Fruit fly (Drosophila melanogaster) whole organism, embryonic: ENCODE measurements around the gene fru.

Source experiments
- CG12769 ChIP-seq: fragments of 200-800 bp; sonication (Bioruptor generic); optimal IDR thresholded peaks from 2 replicates; lab custom pipeline; 2019; ENCODE audit warnings: missing biosample characterization, mild to moderate bottlenecking, missing genetic modification characterization, moderate library complexity
- CG14441 ChIP-seq: fragments of 200-800 bp; sonication (Bioruptor generic); IDR thresholded peaks from 2 replicates; pipeline ENCODE4 v1.3.6; 2022; ENCODE audit warnings: missing biosample characterization, missing genetic modification characterization
- CG1602 ChIP-seq: fragments of 200-800 bp; sonication (Bioruptor generic); optimal IDR thresholded peaks from 3 replicates; lab custom pipeline; 2016; ENCODE audit warnings: missing biosample characterization, missing genetic modification characterization
- CG16779 ChIP-seq: fragments of 200-800 bp; sonication (Bioruptor generic); IDR thresholded peaks from 2 replicates; pipeline ENCODE4 v1.3.6; 2022; ENCODE audit warnings: missing biosample characterization, missing genetic modification characterization
- CG16815 ChIP-seq: fragments of 200-800 bp; sonication (Bioruptor generic); optimal IDR thresholded peaks from 3 replicates; lab custom pipeline; 2017; ENCODE audit warnings: missing biosample characterization, mild to moderate bottlenecking, missing genetic modification characterization
- CG1832 ChIP-seq: fragments of 200-800 bp; sonication (Bioruptor generic); optimal IDR thresholded peaks from 2 replicates; lab custom pipeline; 2017; ENCODE audit warnings: missing biosample characterization, mild to moderate bottlenecking, missing genetic modification characterization, inconsistent platforms
- CG32532 ChIP-seq: fragments of 200-800 bp; sonication (Bioruptor generic); IDR thresholded peaks from 2 replicates; pipeline ENCODE4 v1.3.6; 2022; ENCODE audit warnings: missing biosample characterization, missing genetic modification characterization
- CG32767 ChIP-seq: fragments of 200-800 bp; sonication (Bioruptor generic); IDR thresholded peaks from 2 replicates; pipeline ENCODE4 v1.3.6; 2022; ENCODE audit warnings: missing biosample characterization, missing genetic modification characterization
- CG4730 ChIP-seq: fragments of 200-800 bp; sonication (Bioruptor generic); IDR thresholded peaks from 2 replicates; pipeline ENCODE4 v1.3.6; 2022; ENCODE audit warnings: missing biosample characterization, missing genetic modification characterization
- CG6689 ChIP-seq: fragments of 200-800 bp; sonication (Bioruptor generic); IDR thresholded peaks from 2 replicates; pipeline ENCODE4 v1.3.6; 2022; ENCODE audit warnings: missing biosample characterization, missing genetic modification characterization
- CHES-1-like ChIP-seq: fragments of 200-800 bp; sonication (Bioruptor generic); optimal IDR thresholded peaks from 2 replicates; lab custom pipeline; 2016; ENCODE audit warnings: missing biosample characterization, missing genetic modification characterization
- Dll ChIP-seq: fragments of 200-800 bp; sonication (Bioruptor generic); IDR thresholded peaks from 4 replicates; pipeline ENCODE4 v1.3.6; 2022; ENCODE audit warnings: missing biosample characterization, missing genetic modification characterization; ENCODE audit not compliant: partially characterized antibody
- Drgx ChIP-seq: fragments of 200-800 bp; sonication (Bioruptor generic); IDR thresholded peaks from 2 replicates; pipeline ENCODE4 v1.3.6; 2022; ENCODE audit warnings: missing biosample characterization, missing genetic modification characterization
- E2f1 ChIP-seq: fragments of 200-800 bp; sonication (Bioruptor generic); IDR thresholded peaks from 2 replicates; pipeline ENCODE4 v1.3.6; 2022; ENCODE audit warnings: missing biosample characterization, missing genetic modification characterization
- Eip74EF ChIP-seq, 2 experiments: fragments of 200-800 bp in 1 of 2; fragments of >200 bp in 1 of 2; sonication (Bioruptor generic) in 1 of 2; optimal IDR thresholded peaks; 2 replicates each; lab custom pipeline; 2017 to 2019; ENCODE audit warnings: missing biosample characterization in 2 of 2, missing genetic modification characterization in 2 of 2, mild to moderate bottlenecking in 1 of 2, moderate library complexity in 1 of 2
- Ets65A ChIP-seq: fragments of 200-800 bp; sonication (Bioruptor generic); peaks from one replicate; lab custom pipeline; 2016; ENCODE audit warnings: missing biosample characterization, missing genetic modification characterization
- Hand ChIP-seq: fragments of 200-800 bp; sonication (Bioruptor generic); optimal IDR thresholded peaks from 2 replicates; lab custom pipeline; 2017; ENCODE audit warnings: mild to moderate bottlenecking, missing biosample characterization, missing genetic modification reagents, missing genetic modification characterization
- Nf-YA ChIP-seq: fragments of 200-800 bp; sonication (Bioruptor generic); IDR thresholded peaks from 2 replicates; pipeline ENCODE4 v1.3.6; 2022; ENCODE audit warnings: missing biosample characterization, missing genetic modification characterization
- Nf-YC ChIP-seq: fragments of 200-800 bp; optimal IDR thresholded peaks from 3 replicates; lab custom pipeline; 2019; ENCODE audit warnings: missing biosample characterization, mild to moderate bottlenecking, missing genetic modification characterization, moderate library complexity
- NfI ChIP-seq: fragments of 200-800 bp; sonication (Bioruptor generic); optimal IDR thresholded peaks from 3 replicates; lab custom pipeline; 2018; ENCODE audit warnings: missing biosample characterization, mild to moderate bottlenecking, missing genetic modification characterization, moderate library complexity
- Optix ChIP-seq: fragments of 200-800 bp; sonication (Bioruptor generic); IDR thresholded peaks from 3 replicates; pipeline ENCODE4 v1.3.6; 2022; ENCODE audit warnings: missing biosample characterization, missing genetic modification characterization
- Vsx1 ChIP-seq: fragments of 200-800 bp; sonication (Bioruptor generic); optimal IDR thresholded peaks from 2 replicates; lab custom pipeline; 2017; ENCODE audit warnings: missing biosample characterization, mild to moderate bottlenecking, missing genetic modification characterization, missing genetic modification reagents
- ara ChIP-seq: fragments of 200-800 bp; sonication (Bioruptor generic); IDR thresholded peaks from 2 replicates; pipeline ENCODE4 v1.3.6; 2022; ENCODE audit warnings: missing biosample characterization, missing genetic modification characterization
- az2 ChIP-seq: fragments of 200-800 bp; sonication (Bioruptor generic); optimal IDR thresholded peaks from 3 replicates; lab custom pipeline; 2016; ENCODE audit warnings: missing biosample characterization, missing genetic modification characterization
- bab2 ChIP-seq: fragments of 200-800 bp; sonication (Bioruptor generic); optimal IDR thresholded peaks from 2 replicates; lab custom pipeline; 2016; ENCODE audit warnings: missing biosample characterization, missing genetic modification characterization
- bigmax ChIP-seq: fragments of 200-800 bp; sonication (Bioruptor generic); optimal IDR thresholded peaks from 2 replicates; lab custom pipeline; 2018; ENCODE audit warnings: missing biosample characterization, mild to moderate bottlenecking, missing genetic modification characterization
- chinmo ChIP-seq: fragments of 200-800 bp; sonication (Bioruptor generic); IDR thresholded peaks from 4 replicates; pipeline ENCODE4 v1.3.6; 2022; ENCODE audit warnings: missing biosample characterization, missing genetic modification characterization; ENCODE audit not compliant: partially characterized antibody
- ci ChIP-seq: fragments of 200-800 bp; sonication (Bioruptor generic); IDR thresholded peaks from 3 replicates; pipeline ENCODE4 v1.3.6; 2022; ENCODE audit warnings: missing biosample characterization, missing genetic modification characterization
- dpn ChIP-seq, 2 experiments: fragments of 200-800 bp; sonication (Bioruptor generic); optimal IDR thresholded peaks; 3 replicates each; lab custom pipeline; 2016; ENCODE audit warnings: missing biosample characterization in 2 of 2, missing genetic modification characterization in 2 of 2
- dysf ChIP-seq: fragments of 200-800 bp; sonication (Bioruptor generic); IDR thresholded peaks from 3 replicates; pipeline ENCODE4 v1.3.6; 2022; ENCODE audit warnings: missing biosample characterization, missing genetic modification characterization
- gcm2 ChIP-seq: fragments of 200-800 bp; sonication (Bioruptor generic); optimal IDR thresholded peaks from 2 replicates; lab custom pipeline; 2016; ENCODE audit warnings: missing biosample characterization, missing genetic modification characterization
- lov ChIP-seq, 2 experiments: fragments of 200-800 bp in 1 of 2; fragments of >200 bp in 1 of 2; sonication (Bioruptor generic) in 1 of 2; IDR thresholded peaks in 1 of 2; optimal IDR thresholded peaks in 1 of 2; 2 replicates in 1 of 2; 3 replicates in 1 of 2; pipeline versions ENCODE4 v1.3.6 to Lab custom; 2017 to 2022; ENCODE audit warnings: missing biosample characterization in 1 of 2, missing genetic modification characterization in 1 of 2
- nerfin-2 ChIP-seq: fragments of 200-800 bp; sonication (Bioruptor generic); IDR thresholded peaks from 2 replicates; pipeline ENCODE4 v1.3.6; 2022; ENCODE audit warnings: missing biosample characterization, missing genetic modification characterization; ENCODE audit not compliant: partially characterized antibody
- nmo ChIP-seq: fragments of 200-800 bp; sonication (Bioruptor generic); optimal IDR thresholded peaks from 2 replicates; lab custom pipeline; 2018; ENCODE audit warnings: missing biosample characterization, mild to moderate bottlenecking, missing genetic modification characterization, moderate library complexity
- pan ChIP-seq, 4 experiments: fragments of >200 bp in 3 of 4; fragments of 200-800 bp in 1 of 4; sonication (Bioruptor generic) in 1 of 4; optimal IDR thresholded peaks in 3 of 4; IDR thresholded peaks in 1 of 4; 2 replicates each; pipeline versions ENCODE4 v1.3.6 to Lab custom; 2017 to 2022; ENCODE audit warnings: missing biosample characterization in 2 of 4, missing genetic modification characterization in 2 of 4, mixed read lengths in 1 of 4
- row ChIP-seq: fragments of 200-800 bp; sonication (Bioruptor generic); IDR thresholded peaks from 3 replicates; pipeline ENCODE4 v1.3.6; 2022; ENCODE audit warnings: missing biosample characterization, missing genetic modification characterization
- run ChIP-seq: fragments of 200-800 bp; sonication (Bioruptor generic); optimal IDR thresholded peaks from 3 replicates; lab custom pipeline; 2018; ENCODE audit warnings: missing biosample characterization, mild to moderate bottlenecking, missing genetic modification characterization
- sens ChIP-seq: fragments of 200-800 bp; sonication (Bioruptor generic); peaks from one replicate; lab custom pipeline; 2016; ENCODE audit warnings: missing biosample characterization, missing genetic modification characterization
- seq ChIP-seq: fragments of 200-800 bp; sonication (Bioruptor generic); IDR thresholded peaks from 2 replicates; pipeline ENCODE4 v1.3.6; 2022; ENCODE audit warnings: missing biosample characterization, missing genetic modification characterization
- ttk ChIP-seq: fragments of 200-800 bp; sonication (Bioruptor generic); IDR thresholded peaks from 2 replicates; pipeline ENCODE4 v2.1.2; 2022; ENCODE audit warnings: missing biosample characterization, missing genetic modification characterization
- vvl ChIP-seq: fragments of 200-800 bp; sonication (Bioruptor generic); IDR thresholded peaks from 2 replicates; pipeline ENCODE4 v1.3.6; 2022; ENCODE audit warnings: missing biosample characterization, missing genetic modification characterization
- zfh1 ChIP-seq: fragments of 200-800 bp; sonication (Bioruptor generic); IDR thresholded peaks from 3 replicates; pipeline ENCODE4 v1.3.6; 2022; ENCODE audit warnings: missing biosample characterization, missing genetic modification characterization

The fru gene

dm6 chr3R:18371346-18371745 lies 174.0 kb downstream of the fru start (continued):
- no peak for TF ChIP-seq Dll (GFP tag; lab: Robert Waterston, UW)
- no peak for TF ChIP-seq bab2 (GFP tag; lab: Kevin White, UChicago)
- TF ChIP-seq CG14441 (GFP tag; lab: Robert Waterston, UW): 0 out of 2 replicates have a peak, but pooled peaks have one; percentile 21
- TF ChIP-seq CG12769 (tag; lab: Kevin White, UChicago): no peak
- TF ChIP-seq ttk (GFP tag; lab: Robert Waterston, UW): 0 out of 2 replicates have a peak, but pooled peaks have one; percentile 41
- peak; percentile 81 for TF ChIP-seq sens (GFP tag; lab: Kevin White, UChicago)
- no peak for TF ChIP-seq CG16815 (GFP tag; lab: Kevin White, UChicago)
- 0 out of 3 replicates have a peak, but pooled peaks have one; percentile 49 for TF ChIP-seq zfh1 (GFP tag; lab: Robert Waterston, UW)
- TF ChIP-seq ara (GFP tag; lab: Robert Waterston, UW): 0 out of 2 replicates have a peak, but pooled peaks have one; percentile 12
- TF ChIP-seq vvl (GFP tag; lab: Robert Waterston, UW): peak; percentile 54
- no peak for TF ChIP-seq NfI (GFP tag; lab: Kevin White, UChicago)
- no peak for TF ChIP-seq chinmo (GFP tag; lab: Robert Waterston, UW)
- TF ChIP-seq CHES-1-like (GFP tag; lab: Kevin White, UChicago): no peak
- TF ChIP-seq Ets65A (GFP tag; lab: Kevin White, UChicago): peak; percentile 95
- 0 out of 2 replicates have a peak, but pooled peaks have one; percentile 19 for TF ChIP-seq Nf-YA (GFP tag; lab: Robert Waterston, UW)
- no peak for TF ChIP-seq Vsx1 (GFP tag; lab: Kevin White, UChicago)
- no peak for TF ChIP-seq Eip74EF (GFP tag; optimal IDR thresholded peaks at IDR 0.05; lab: Kevin White, UChicago)
- 0 out of 2 replicates have a peak, but pooled peaks have one; percentile 11 for TF ChIP-seq CG6689 (GFP tag; lab: Robert Waterston, UW)
- TF ChIP-seq Hand (GFP tag; lab: Kevin White, UChicago): no peak
- TF ChIP-seq nerfin-2 (GFP tag; lab: Robert Waterston, UW): no peak
- peak; percentile 72 for TF ChIP-seq row (GFP tag; lab: Robert Waterston, UW)
- TF ChIP-seq dpn (GFP tag; optimal IDR thresholded peaks at IDR 0.05; lab: Kevin White, UChicago): peak in 1 of 2 experiments; percentile 23
- no peak for TF ChIP-seq CG1832 (GFP tag; lab: Kevin White, UChicago)
- no peak for TF ChIP-seq CG1602 (GFP tag; lab: Kevin White, UChicago)
- TF ChIP-seq bigmax (GFP tag; lab: Kevin White, UChicago): no peak
- no peak for TF ChIP-seq CG4730 (GFP tag; lab: Robert Waterston, UW)
- TF ChIP-seq lov (optimal IDR thresholded peaks at IDR 0.05; lab: Kevin White, UChicago): no peak
- 0 out of 3 replicates have a peak, but pooled peaks have one; percentile 24 for TF ChIP-seq lov (GFP tag; IDR thresholded peaks at IDR 0.05; lab: Robert Waterston, UW)
- TF ChIP-seq Nf-YC (tag; lab: Kevin White, UChicago): peak; percentile 84
- TF ChIP-seq CG16779 (GFP tag; lab: Robert Waterston, UW): no peak
- 0 out of 3 replicates have a peak, but pooled peaks have one; percentile 23 for TF ChIP-seq Optix
- no peak for TF ChIP-seq run
- peak; percentile 44; the same call in 1 of the 3 replicates for TF ChIP-seq ci (GFP tag; lab: Robert Waterston, UW)
- no peak for TF ChIP-seq pan (optimal IDR thresholded peaks at IDR 0.05; lab: Kevin White, UChicago)
- TF ChIP-seq pan (GFP tag; optimal IDR thresholded peaks at IDR 0.05 in 1 of 2, IDR thresholded peaks at IDR 0.05 in 1 of 2): no peak
- 0 out of 2 replicates have a peak, but pooled peaks have one; percentile 19 for TF ChIP-seq CG32532 (GFP tag; lab: Robert Waterston, UW)
- TF ChIP-seq dysf: 0 out of 3 replicates have a peak, but pooled peaks have one; percentile 36
- TF ChIP-seq seq (GFP tag; lab: Robert Waterston, UW): peak; percentile 55
- TF ChIP-seq nmo (GFP tag; lab: Kevin White, UChicago): no peak
- TF ChIP-seq CG32767 (GFP tag; lab: Robert Waterston, UW): peak; percentile 53; the same call in 1 of the 2 replicates
- TF ChIP-seq E2f1 (GFP tag; lab: Robert Waterston, UW): 0 out of 2 replicates have a peak, but pooled peaks have one; percentile 19
- TF ChIP-seq Drgx: peak; percentile 62
- no peak for TF ChIP-seq gcm2 (GFP tag; lab: Kevin White, UChicago)
- no peak for TF ChIP-seq az2
- TF ChIP-seq, all 482 proteins: peak for 41
